Fruit fly (Drosophila melanogaster) whole organism, embryonic: ENCODE results near the gene GCS2alpha.

Experiments
- ATbp ChIP-seq: fragments of 200-800 bp; sonication (Bioruptor generic); optimal IDR thresholded peaks from 2 replicates; lab custom pipeline; 2017; ENCODE audit warnings: missing biosample characterization, mild to moderate bottlenecking, missing genetic modification characterization, missing genetic modification reagents
- Atf3 ChIP-seq: fragments of 200-800 bp; sonication (Bioruptor generic); optimal IDR thresholded peaks from 3 replicates; lab custom pipeline; 2016; ENCODE audit warnings: missing biosample characterization, missing genetic modification characterization
- CG10147 ChIP-seq: fragments of 200-800 bp; sonication (Bioruptor generic); optimal IDR thresholded peaks from 2 replicates; lab custom pipeline; 2019; ENCODE audit warnings: missing biosample characterization, mild to moderate bottlenecking, missing genetic modification characterization, moderate library complexity
- CG1024 ChIP-seq: fragments of 200-800 bp; sonication (Bioruptor generic); IDR thresholded peaks from 2 replicates; pipeline ENCODE4 v1.3.6; 2022; ENCODE audit warnings: missing biosample characterization, missing genetic modification characterization
- CG10274 ChIP-seq: fragments of 200-800 bp; sonication (Bioruptor generic); optimal IDR thresholded peaks from 3 replicates; lab custom pipeline; 2017; ENCODE audit warnings: missing biosample characterization, mild to moderate bottlenecking, missing genetic modification characterization
- CG10565 ChIP-seq: fragments of 200-800 bp; sonication (Bioruptor generic); optimal IDR thresholded peaks from 3 replicates; lab custom pipeline; 2016; ENCODE audit warnings: missing biosample characterization, mild to moderate bottlenecking, missing genetic modification characterization
- CG11085 ChIP-seq: fragments of 200-800 bp; sonication (Bioruptor generic); IDR thresholded peaks from 2 replicates; pipeline ENCODE4 v1.3.6; 2022; ENCODE audit warnings: missing biosample characterization, missing genetic modification characterization
- CG12942 ChIP-seq: fragments of 200-800 bp; sonication (Bioruptor generic); optimal IDR thresholded peaks from 3 replicates; lab custom pipeline; 2016; ENCODE audit warnings: missing biosample characterization, missing genetic modification characterization
- CG1529 ChIP-seq: fragments of 200-800 bp; sonication (Bioruptor generic); optimal IDR thresholded peaks from 3 replicates; lab custom pipeline; 2018; ENCODE audit warnings: missing biosample characterization, missing genetic modification characterization
- CG1602 ChIP-seq: fragments of 200-800 bp; sonication (Bioruptor generic); optimal IDR thresholded peaks from 3 replicates; lab custom pipeline; 2016; ENCODE audit warnings: missing biosample characterization, missing genetic modification characterization
- CG17186 ChIP-seq: fragments of 200-800 bp; sonication (Bioruptor generic); optimal IDR thresholded peaks from 3 replicates; lab custom pipeline; 2017; ENCODE audit warnings: missing biosample characterization, missing genetic modification reagents, missing genetic modification characterization
- CG17385 ChIP-seq: fragments of 200-800 bp; sonication (Bioruptor generic); optimal IDR thresholded peaks from 3 replicates; lab custom pipeline; 2018; ENCODE audit warnings: missing biosample characterization, mild to moderate bottlenecking, missing genetic modification characterization
- CG17912 ChIP-seq: fragments of 200-800 bp; sonication (Bioruptor generic); optimal IDR thresholded peaks from 2 replicates; lab custom pipeline; 2018; ENCODE audit warnings: missing biosample characterization, mild to moderate bottlenecking, missing genetic modification characterization
- CG18599 ChIP-seq: fragments of 200-800 bp; sonication (Bioruptor generic); optimal IDR thresholded peaks from 3 replicates; lab custom pipeline; 2017; ENCODE audit warnings: missing biosample characterization, missing genetic modification characterization, mild to moderate bottlenecking, moderate library complexity, missing genetic modification reagents
- CG3065 ChIP-seq: fragments of 200-800 bp; sonication (Bioruptor generic); optimal IDR thresholded peaks from 2 replicates; lab custom pipeline; 2016; ENCODE audit warnings: missing biosample characterization, missing genetic modification characterization
- CG32767 ChIP-seq: fragments of 200-800 bp; sonication (Bioruptor generic); IDR thresholded peaks from 2 replicates; pipeline ENCODE4 v1.3.6; 2022; ENCODE audit warnings: missing biosample characterization, missing genetic modification characterization
- CG3281 ChIP-seq: fragments of 200-800 bp; sonication (Bioruptor generic); optimal IDR thresholded peaks from 3 replicates; lab custom pipeline; 2017; ENCODE audit warnings: missing biosample characterization, mild to moderate bottlenecking, missing genetic modification characterization
- CG33213 ChIP-seq: fragments of 200-800 bp; sonication (Bioruptor generic); optimal IDR thresholded peaks from 3 replicates; lab custom pipeline; 2016; ENCODE audit warnings: missing biosample characterization, missing genetic modification characterization
- CG3838 ChIP-seq: fragments of 200-800 bp; sonication (Bioruptor generic); optimal IDR thresholded peaks from 3 replicates; lab custom pipeline; 2016; ENCODE audit warnings: missing biosample characterization, missing genetic modification characterization
- CG4707 ChIP-seq: fragments of 200-800 bp; sonication (Bioruptor generic); optimal IDR thresholded peaks from 2 replicates; lab custom pipeline; 2018; ENCODE audit warnings: missing biosample characterization, mild to moderate bottlenecking, missing genetic modification characterization, moderate library complexity
- CG4730 ChIP-seq: fragments of 200-800 bp; sonication (Bioruptor generic); IDR thresholded peaks from 2 replicates; pipeline ENCODE4 v1.3.6; 2022; ENCODE audit warnings: missing biosample characterization, missing genetic modification characterization
- CG4854 ChIP-seq: fragments of 200-800 bp; sonication (Bioruptor generic); optimal IDR thresholded peaks from 2 replicates; lab custom pipeline; 2016; ENCODE audit warnings: missing biosample characterization, missing genetic modification characterization, inconsistent platforms
- CG6654 ChIP-seq: fragments of 200-800 bp; sonication (Bioruptor generic); optimal IDR thresholded peaks from 2 replicates; lab custom pipeline; 2017; ENCODE audit warnings: missing biosample characterization, mild to moderate bottlenecking, missing genetic modification characterization
- CTCF ChIP-seq: fragments of 200-800 bp; sonication (Bioruptor generic); optimal IDR thresholded peaks from 2 replicates; lab custom pipeline; 2017; ENCODE audit warnings: missing biosample characterization, mild to moderate bottlenecking, missing genetic modification characterization, moderate library complexity
- CrebB ChIP-seq: fragments of 200-800 bp; sonication (Bioruptor generic); optimal IDR thresholded peaks from 3 replicates; lab custom pipeline; 2018; ENCODE audit warnings: missing biosample characterization, mild to moderate bottlenecking, missing genetic modification characterization
- D19A ChIP-seq: fragments of 200-800 bp; optimal IDR thresholded peaks from 3 replicates; lab custom pipeline; 2019; ENCODE audit warnings: missing biosample characterization, mild to moderate bottlenecking, missing genetic modification characterization, moderate library complexity
- D19B ChIP-seq: fragments of 200-800 bp; sonication (Bioruptor generic); optimal IDR thresholded peaks from 2 replicates; lab custom pipeline; 2017; ENCODE audit warnings: missing biosample characterization, mild to moderate bottlenecking, missing genetic modification characterization
- Drgx ChIP-seq: fragments of 200-800 bp; sonication (Bioruptor generic); IDR thresholded peaks from 2 replicates; pipeline ENCODE4 v1.3.6; 2022; ENCODE audit warnings: missing biosample characterization, missing genetic modification characterization
- ERR ChIP-seq: fragments of 200-800 bp; sonication (Bioruptor generic); optimal IDR thresholded peaks from 2 replicates; lab custom pipeline; 2016; ENCODE audit warnings: missing biosample characterization, missing genetic modification characterization
- Ets97D ChIP-seq: fragments of 200-800 bp; sonication (Bioruptor generic); optimal IDR thresholded peaks from 3 replicates; lab custom pipeline; 2016; ENCODE audit warnings: missing biosample characterization, missing genetic modification characterization
- Fer3 ChIP-seq: fragments of 200-800 bp; sonication (Bioruptor generic); optimal IDR thresholded peaks from 2 replicates; lab custom pipeline; 2018; ENCODE audit warnings: missing biosample characterization, mild to moderate bottlenecking, missing genetic modification characterization, moderate library complexity
- Hr51 ChIP-seq, 2 experiments: fragments of 200-800 bp; sonication (Bioruptor generic); optimal IDR thresholded peaks; 2 replicates in 1 of 2; 3 replicates in 1 of 2; lab custom pipeline; 2016 to 2018; ENCODE audit warnings: missing biosample characterization in 2 of 2, missing genetic modification characterization in 2 of 2, mild to moderate bottlenecking in 1 of 2, moderate library complexity in 1 of 2
- Hsf ChIP-seq: fragments of 200-800 bp; sonication (Bioruptor generic); optimal IDR thresholded peaks from 3 replicates; lab custom pipeline; 2016; ENCODE audit warnings: missing biosample characterization, missing genetic modification characterization
- NC2β ChIP-seq: fragments of 200-800 bp; sonication (Bioruptor generic); optimal IDR thresholded peaks from 2 replicates; lab custom pipeline; 2016; ENCODE audit warnings: missing biosample characterization, missing genetic modification characterization
- NK7.1 ChIP-seq: fragments of 200-800 bp; sonication (Bioruptor generic); optimal IDR thresholded peaks from 3 replicates; lab custom pipeline; 2016; ENCODE audit warnings: missing biosample characterization, missing genetic modification characterization
- Optix ChIP-seq: fragments of 200-800 bp; sonication (Bioruptor generic); IDR thresholded peaks from 3 replicates; pipeline ENCODE4 v1.3.6; 2022; ENCODE audit warnings: missing biosample characterization, missing genetic modification characterization
- Ravus ChIP-seq: fragments of 200-800 bp; sonication (Bioruptor generic); IDR thresholded peaks from 2 replicates; pipeline ENCODE4 v1.3.6; 2022; ENCODE audit warnings: missing biosample characterization, missing genetic modification characterization
- YL-1 ChIP-seq: fragments of 200-800 bp; sonication (Bioruptor generic); optimal IDR thresholded peaks from 3 replicates; lab custom pipeline; 2017; ENCODE audit warnings: missing biosample characterization, mild to moderate bottlenecking, missing genetic modification characterization
- aop ChIP-seq: fragments of 200-800 bp; sonication (Bioruptor generic); IDR thresholded peaks from 2 replicates; pipeline ENCODE4 v1.3.6; 2022; ENCODE audit warnings: missing biosample characterization, missing genetic modification characterization
- btn ChIP-seq: fragments of 200-800 bp; sonication (Bioruptor generic); optimal IDR thresholded peaks from 2 replicates; lab custom pipeline; 2016; ENCODE audit warnings: missing biosample characterization, missing genetic modification characterization
- dm ChIP-seq: fragments of 200-800 bp; sonication (Bioruptor generic); optimal IDR thresholded peaks from 3 replicates; lab custom pipeline; 2016; ENCODE audit warnings: missing biosample characterization, missing genetic modification characterization
- exex ChIP-seq: fragments of 200-800 bp; sonication (Bioruptor generic); optimal IDR thresholded peaks from 4 replicates; lab custom pipeline; 2018; ENCODE audit warnings: missing biosample characterization, mild to moderate bottlenecking, missing genetic modification characterization, moderate library complexity
- fu2 ChIP-seq: fragments of 200-800 bp; sonication (Bioruptor generic); optimal IDR thresholded peaks from 2 replicates; lab custom pipeline; 2016; ENCODE audit warnings: missing biosample characterization, missing genetic modification characterization
- gcm2 ChIP-seq: fragments of 200-800 bp; sonication (Bioruptor generic); optimal IDR thresholded peaks from 2 replicates; lab custom pipeline; 2016; ENCODE audit warnings: missing biosample characterization, missing genetic modification characterization
- jigr1 ChIP-seq: fragments of 200-800 bp; sonication (Bioruptor generic); IDR thresholded peaks from 3 replicates; pipeline ENCODE4 v1.3.6; 2022; ENCODE audit warnings: missing biosample characterization, missing genetic modification characterization
- kah ChIP-seq: fragments of 200-800 bp; sonication (Bioruptor generic); optimal IDR thresholded peaks from 2 replicates; lab custom pipeline; 2018; ENCODE audit warnings: missing biosample characterization, mild to moderate bottlenecking, missing genetic modification characterization
- nau ChIP-seq: fragments of 200-800 bp; sonication (Bioruptor generic); optimal IDR thresholded peaks from 3 replicates; lab custom pipeline; 2017; ENCODE audit warnings: missing biosample characterization, mild to moderate bottlenecking, missing genetic modification characterization, missing genetic modification reagents
- pros ChIP-seq: fragments of 200-800 bp; sonication (Bioruptor generic); optimal IDR thresholded peaks from 3 replicates; lab custom pipeline; 2019; ENCODE audit warnings: missing biosample characterization, mild to moderate bottlenecking, missing genetic modification characterization, moderate library complexity
- scrt ChIP-seq: fragments of 200-800 bp; sonication (Bioruptor generic); optimal IDR thresholded peaks from 2 replicates; lab custom pipeline; 2018; ENCODE audit warnings: missing biosample characterization, mild to moderate bottlenecking, missing genetic modification characterization, moderate library complexity
- sisA ChIP-seq: fragments of 200-800 bp; sonication (Bioruptor generic); IDR thresholded peaks from 2 replicates; pipeline ENCODE4 v1.3.6; 2022; ENCODE audit warnings: missing biosample characterization, missing genetic modification characterization
- slou ChIP-seq: fragments of 200-800 bp; sonication (Bioruptor generic); optimal IDR thresholded peaks from 3 replicates; lab custom pipeline; 2016; ENCODE audit warnings: missing biosample characterization, missing genetic modification characterization
- vnd ChIP-seq: fragments of 200-800 bp; sonication (Bioruptor generic); IDR thresholded peaks from 3 replicates; pipeline ENCODE4 v1.3.6; 2022; ENCODE audit warnings: missing biosample characterization, missing genetic modification characterization; ENCODE audit not compliant: partially characterized antibody

Gene GCS2alpha

DNA sequence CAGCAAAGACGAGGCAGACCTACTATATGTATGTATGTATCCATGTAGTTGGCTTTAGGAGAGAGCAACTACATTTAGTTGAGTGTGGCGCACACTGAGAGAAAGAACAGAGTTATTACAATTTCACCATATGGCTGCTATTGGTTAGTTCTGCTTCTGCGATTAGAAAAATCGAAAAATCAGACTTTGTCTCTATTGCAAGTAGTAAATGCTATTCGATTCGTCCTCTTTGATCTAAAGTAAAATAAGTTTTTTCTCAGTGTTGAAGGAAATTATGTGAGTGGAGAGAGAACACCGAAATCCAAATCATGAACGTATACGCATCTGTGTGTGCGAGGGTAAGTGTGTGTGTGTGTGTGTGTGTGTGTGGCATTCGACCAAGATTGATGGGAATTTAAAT is 11.2 kb downstream of the GCS2alpha start (continued):
- TF ChIP-seq jigr1 (GFP tag; lab: Robert Waterston, UW) = peak; percentile 70; the same call in 2 of the 3 replicates
- peak; percentile 24 for TF ChIP-seq CG10565 (GFP tag; lab: Kevin White, UChicago)
- peak; percentile 43 for TF ChIP-seq CTCF
- TF ChIP-seq CG10147 = peak; percentile 56
- 0 out of 2 replicates have a peak, but pooled peaks have one; percentile 34 for TF ChIP-seq aop (GFP tag; lab: Robert Waterston, UW)
- peak; percentile 51 for TF ChIP-seq CrebB (tag; lab: Kevin White, UChicago)
- peak; percentile 46 for TF ChIP-seq slou (GFP tag; lab: Kevin White, UChicago)
- TF ChIP-seq kah (GFP tag; lab: Kevin White, UChicago) = peak; percentile 59
- TF ChIP-seq CG3838 = peak; percentile 21
- peak; percentile 91 for TF ChIP-seq Drgx (GFP tag; lab: Robert Waterston, UW)
- TF ChIP-seq Ravus (GFP tag; lab: Robert Waterston, UW) = peak; percentile 3
- peak; percentile 70 for TF ChIP-seq CG1529 (GFP tag; lab: Kevin White, UChicago)
- TF ChIP-seq Hsf (GFP tag; lab: Kevin White, UChicago) = peak; percentile 86
- peak; percentile 81 for TF ChIP-seq NC2β (GFP tag; lab: Kevin White, UChicago)
- peak; percentile 49 for TF ChIP-seq fu2 (GFP tag; lab: Kevin White, UChicago)
- peak; percentile 77 for TF ChIP-seq CG4730
- peak; percentile 64 for TF ChIP-seq btn (GFP tag; lab: Kevin White, UChicago)
- TF ChIP-seq CG1024 (GFP tag; lab: Robert Waterston, UW) = peak; percentile 59
- TF ChIP-seq CG17912 = peak; percentile 19
- peak; percentile 78 for TF ChIP-seq CG1602 (GFP tag; lab: Kevin White, UChicago)
- TF ChIP-seq Ets97D = peak; percentile 42
- TF ChIP-seq CG17385 = peak; percentile 73
- TF ChIP-seq YL-1 (GFP tag; lab: Kevin White, UChicago) = no peak
- TF ChIP-seq dm (GFP tag; lab: Kevin White, UChicago) = peak; percentile 55
- no peak; the same call in 1 of the 2 replicates for TF ChIP-seq CG32767 (GFP tag; lab: Robert Waterston, UW)
- TF ChIP-seq CG12942 (GFP tag; lab: Kevin White, UChicago) = peak; percentile 74
- TF ChIP-seq ATbp (GFP tag; lab: Kevin White, UChicago) = peak; percentile 77
- TF ChIP-seq Optix = peak; percentile 79
- TF ChIP-seq CG6654 (GFP tag; lab: Kevin White, UChicago) = peak; percentile 66
- TF ChIP-seq Hr51 (GFP tag; optimal IDR thresholded peaks at IDR 0.05; lab: Kevin White, UChicago) = peak; percentile 45 to 80
- peak; percentile 67 for TF ChIP-seq nau (GFP tag; lab: Kevin White, UChicago)
- peak; percentile 48 for TF ChIP-seq CG10274 (GFP tag; lab: Kevin White, UChicago)
- TF ChIP-seq CG11085 (GFP tag; lab: Robert Waterston, UW) = 0 out of 2 replicates have a peak, but pooled peaks have one; percentile 13
- peak; percentile 56 for TF ChIP-seq CG4854 (GFP tag; lab: Kevin White, UChicago)
- peak; percentile 63 for TF ChIP-seq CG17186 (GFP tag; lab: Kevin White, UChicago)
- peak; percentile 67 for TF ChIP-seq Atf3 (GFP tag; lab: Kevin White, UChicago)
- TF ChIP-seq ERR (GFP tag; lab: Kevin White, UChicago) = no peak
- TF ChIP-seq CG33213 (GFP tag; lab: Kevin White, UChicago) = peak; percentile 73
- TF ChIP-seq sisA = peak; percentile 89
- TF ChIP-seq vnd = no peak
- peak; percentile 47 for TF ChIP-seq NK7.1 (GFP tag; lab: Kevin White, UChicago)
- no peak for TF ChIP-seq pros (GFP tag; lab: Kevin White, UChicago)
- peak; percentile 26 for TF ChIP-seq D19B (GFP tag; lab: Kevin White, UChicago)
- no peak for TF ChIP-seq exex (tag; lab: Kevin White, UChicago)
- peak; percentile 58 for TF ChIP-seq CG3281 (GFP tag; lab: Kevin White, UChicago)
- peak; percentile 66 for TF ChIP-seq CG4707 (GFP tag; lab: Kevin White, UChicago)
- TF ChIP-seq scrt = peak; percentile 53
- TF ChIP-seq D19A (tag; lab: Kevin White, UChicago) = peak; percentile 85
- TF ChIP-seq gcm2 (GFP tag; lab: Kevin White, UChicago) = no peak
- peak; percentile 73 for TF ChIP-seq Fer3 (tag; lab: Kevin White, UChicago)
- TF ChIP-seq CG18599 (GFP tag; lab: Kevin White, UChicago) = peak; percentile 76
- peak; percentile 44 for TF ChIP-seq CG3065 (GFP tag; lab: Kevin White, UChicago)
